Worm (Caenorhabditis elegans) whole organism, L2 larva: Measurements from ENCODE around the gene F59A1.15.

ENCODE experiments used
- F13H6.1 ChIP-seq: sonication (generic microtip); optimal IDR thresholded peaks from 2 replicates; lab custom pipeline; 2016; ENCODE audit warnings: missing genetic modification characterization, missing compliant biosample characterization
- fos-1 ChIP-seq: fragments of 150-350 bp; optimal IDR thresholded peaks from 2 replicates; lab custom pipeline; 2014; ENCODE audit warnings: missing biosample characterization, missing genetic modification characterization
- mdl-1 ChIP-seq, 2 experiments: fragments of 150-350 bp in 1 of 2; sonication (generic microtip) in 1 of 2; optimal IDR thresholded peaks; 2 replicates each; lab custom pipeline; 2017; ENCODE audit warnings: missing biosample characterization in 2 of 2, missing genetic modification characterization in 2 of 2
- skn-1 ChIP-seq: sonication (generic microtip); optimal IDR thresholded peaks from 2 replicates; lab custom pipeline; 2017; ENCODE audit warnings: missing biosample characterization, missing genetic modification characterization
- zag-1 ChIP-seq: fragments of 150-350 bp; optimal IDR thresholded peaks from 2 replicates; lab custom pipeline; 2014; ENCODE audit warnings: missing biosample characterization, missing genetic modification characterization
- ztf-4 ChIP-seq: fragments of 150-350 bp; optimal IDR thresholded peaks from 2 replicates; lab custom pipeline; 2014; ENCODE audit warnings: missing biosample characterization, missing genetic modification characterization

DNA sequence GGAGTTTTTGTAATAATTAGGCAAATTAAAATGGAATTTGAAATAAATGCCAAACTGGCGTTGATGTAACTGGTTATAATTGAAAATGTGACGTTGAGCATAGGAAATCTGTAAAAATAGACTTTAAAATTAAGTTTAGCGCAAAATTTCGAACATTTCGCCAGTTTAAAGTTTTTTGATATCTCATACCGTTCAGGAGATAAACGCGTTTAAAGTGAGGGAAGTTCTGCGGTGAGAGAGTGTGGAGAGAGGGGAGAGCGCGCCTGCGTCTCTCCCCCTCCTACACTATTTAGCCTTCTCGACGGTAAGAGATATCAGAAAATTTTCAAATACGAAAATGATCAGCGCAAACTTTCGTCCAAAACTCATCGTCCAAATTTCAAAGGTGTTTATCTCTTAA lies 7.1 kb downstream of the F59A1.15 start, which contains the start of gene str-92:
- TF ChIP-seq mdl-1 (tag; optimal IDR thresholded peaks at IDR 0.05; lab: Kevin White, UChicago) = no peak
- no peak for TF ChIP-seq fos-1 (tag; lab: Kevin White, UChicago)
- no peak for TF ChIP-seq skn-1 (tag; lab: Kevin White, UChicago)
- no peak for TF ChIP-seq F13H6.1 (tag; lab: Kevin White, UChicago)
- TF ChIP-seq zag-1 (tag; lab: Kevin White, UChicago) = no peak
- no peak for TF ChIP-seq ztf-4 (tag; lab: Kevin White, UChicago)
